Worm (Caenorhabditis elegans) whole organism, L1 larva: Measurements from ENCODE around the gene pmp-5.

Source experiments
- C16A3.4 ChIP-seq: fragments of 150-350 bp; optimal IDR thresholded peaks from 2 replicates; lab custom pipeline; 2014; ENCODE audit warnings: missing biosample characterization, missing genetic modification characterization
- Y116A8C.19 ChIP-seq: sonication (generic microtip); optimal IDR thresholded peaks from 2 replicates; lab custom pipeline; 2016; ENCODE audit warnings: missing compliant biosample characterization, missing genetic modification characterization, borderline replicate concordance
- aly-2 ChIP-seq: fragments of 150-350 bp; optimal IDR thresholded peaks from 2 replicates; lab custom pipeline; 2014; ENCODE audit warnings: missing biosample characterization, missing genetic modification characterization
- blmp-1 ChIP-seq: fragments of 150-350 bp; optimal IDR thresholded peaks from 2 replicates; lab custom pipeline; 2014; ENCODE audit warnings: missing biosample characterization, missing genetic modification characterization
- ceh-63 ChIP-seq: fragments of 200-800 bp; sonication (Bioruptor generic); optimal IDR thresholded peaks from 2 replicates; lab custom pipeline; 2018; ENCODE audit warnings: mild to moderate bottlenecking, missing genetic modification characterization, missing compliant biosample characterization
- ceh-88 ChIP-seq: fragments of 200-800 bp; sonication (Bioruptor generic); IDR thresholded peaks from 2 replicates; pipeline ENCODE4 v1.3.6; 2022; ENCODE audit warnings: missing genetic modification characterization, missing compliant biosample characterization
- ceh-90 ChIP-seq: sonication (generic microtip); optimal IDR thresholded peaks from 2 replicates; lab custom pipeline; 2016; ENCODE audit warnings: missing genetic modification characterization, missing compliant biosample characterization
- ces-1 ChIP-seq: fragments of 150-350 bp; optimal IDR thresholded peaks from 2 replicates; lab custom pipeline; 2014; ENCODE audit warnings: missing biosample characterization, missing genetic modification reagents, missing genetic modification characterization
- dsc-1 ChIP-seq: sonication (generic microtip); optimal IDR thresholded peaks from 2 replicates; lab custom pipeline; 2016; ENCODE audit warnings: mild to moderate bottlenecking, missing genetic modification characterization, missing compliant biosample characterization
- efl-1 ChIP-seq, 4 experiments: fragments of 150-350 bp; optimal IDR thresholded peaks in 3 of 4; peaks in 1 of 4; 1 replicate in 1 of 4; 2 replicates in 3 of 4; lab custom pipeline; 2014; ENCODE audit warnings: missing biosample characterization in 2 of 4, missing genetic modification characterization in 2 of 4, missing genetic modification reagents in 2 of 4
- egl-27 ChIP-seq, 2 experiments: fragments of 150-350 bp in 1 of 2; sonication (generic microtip); optimal IDR thresholded peaks; 3 replicates each; lab custom pipeline; 2017 to 2018; ENCODE audit warnings: missing biosample characterization in 2 of 2, missing genetic modification characterization in 2 of 2, missing genetic modification reagents in 2 of 2
- elt-2 ChIP-seq: sonication (generic microtip); optimal IDR thresholded peaks from 2 replicates; lab custom pipeline; 2016; ENCODE audit warnings: missing genetic modification characterization, mild to moderate bottlenecking, inconsistent platforms, missing compliant biosample characterization, missing genetic modification reagents
- elt-3 ChIP-seq, 6 experiments: fragments of 150-350 bp in 1 of 6; sonication (generic microtip); optimal IDR thresholded peaks; 2 replicates each; lab custom pipeline; 2017 to 2018; ENCODE audit warnings: missing biosample characterization in 6 of 6, missing genetic modification characterization in 6 of 6, inconsistent platforms in 1 of 6
- fkh-10 ChIP-seq: sonication (generic microtip); optimal IDR thresholded peaks from 2 replicates; lab custom pipeline; 2017; ENCODE audit warnings: missing biosample characterization, missing genetic modification reagents, missing genetic modification characterization
- fkh-4 ChIP-seq: sonication (generic microtip); optimal IDR thresholded peaks from 2 replicates; lab custom pipeline; 2016; ENCODE audit warnings: missing compliant biosample characterization, missing genetic modification characterization, borderline replicate concordance
- grh-1 ChIP-seq: fragments of 200-800 bp; sonication (Bioruptor generic); IDR thresholded peaks from 2 replicates; pipeline ENCODE4 v1.3.6; 2022; ENCODE audit warnings: missing genetic modification reagents, missing genetic modification characterization, missing compliant biosample characterization
- hlh-4 ChIP-seq: sonication (generic microtip); optimal IDR thresholded peaks from 2 replicates; lab custom pipeline; 2016; ENCODE audit warnings: mild to moderate bottlenecking, missing genetic modification characterization, missing compliant biosample characterization
- jun-1 ChIP-seq: fragments of 150-350 bp; optimal IDR thresholded peaks from 2 replicates; lab custom pipeline; 2014; ENCODE audit warnings: missing biosample characterization, missing genetic modification reagents, missing genetic modification characterization
- lin-13 ChIP-seq: fragments of 150-350 bp; optimal IDR thresholded peaks from 2 replicates; lab custom pipeline; 2014; ENCODE audit warnings: missing biosample characterization, missing genetic modification reagents, missing genetic modification characterization
- lin-14 ChIP-seq: fragments of 200-800 bp; sonication (Bioruptor generic); optimal IDR thresholded peaks from 2 replicates; lab custom pipeline; 2018; ENCODE audit warnings: mild to moderate bottlenecking, missing genetic modification characterization, moderate library complexity, missing compliant biosample characterization
- lin-15B ChIP-seq: fragments of 150-350 bp; sonication (generic microtip); optimal IDR thresholded peaks from 3 replicates; lab custom pipeline; 2014; ENCODE audit warnings: missing biosample characterization, missing genetic modification characterization
- lir-3 ChIP-seq: sonication (generic microtip); optimal IDR thresholded peaks from 2 replicates; lab custom pipeline; 2016; ENCODE audit warnings: mild to moderate bottlenecking, missing genetic modification characterization, moderate library complexity, missing compliant biosample characterization; ENCODE audit not compliant: poor library complexity
- nhr-11 ChIP-seq: fragments of 150-350 bp; optimal IDR thresholded peaks from 2 replicates; lab custom pipeline; 2014; ENCODE audit warnings: missing biosample characterization, missing genetic modification characterization
- nhr-12 ChIP-seq: sonication (generic microtip); optimal IDR thresholded peaks from 2 replicates; lab custom pipeline; 2017; ENCODE audit warnings: missing biosample characterization, missing genetic modification characterization
- nhr-20 ChIP-seq: sonication (generic microtip); optimal IDR thresholded peaks from 2 replicates; lab custom pipeline; 2016; ENCODE audit warnings: mild to moderate bottlenecking, missing genetic modification characterization, missing compliant biosample characterization
- nhr-237 ChIP-seq: fragments of 150-350 bp; optimal IDR thresholded peaks from 2 replicates; lab custom pipeline; 2014; ENCODE audit warnings: missing biosample characterization, missing genetic modification characterization
- nhr-84 ChIP-seq: sonication (generic microtip); optimal IDR thresholded peaks from 2 replicates; lab custom pipeline; 2017; ENCODE audit warnings: missing biosample characterization, missing genetic modification characterization
- nhr-85 ChIP-seq: sonication (generic microtip); peaks from one replicate; lab custom pipeline; 2016; ENCODE audit warnings: missing genetic modification characterization, inconsistent platforms, missing compliant biosample characterization
- nhr-90 ChIP-seq: sonication (generic microtip); optimal IDR thresholded peaks from 2 replicates; lab custom pipeline; 2016; ENCODE audit warnings: mild to moderate bottlenecking, missing genetic modification characterization, missing compliant biosample characterization; ENCODE audit not compliant: poor library complexity
- rnt-1 ChIP-seq: sonication (generic microtip); optimal IDR thresholded peaks from 2 replicates; lab custom pipeline; 2016; ENCODE audit warnings: mild to moderate bottlenecking, missing genetic modification characterization, moderate library complexity, missing compliant biosample characterization
- snu-23 ChIP-seq: sonication (generic microtip); optimal IDR thresholded peaks from 2 replicates; lab custom pipeline; 2016; ENCODE audit warnings: missing genetic modification characterization, missing compliant biosample characterization
- sox-4 ChIP-seq: sonication (generic microtip); optimal IDR thresholded peaks from 2 replicates; lab custom pipeline; 2016; ENCODE audit warnings: missing genetic modification characterization, missing compliant biosample characterization
- sup-37 ChIP-seq: fragments of 200-800 bp; sonication (Bioruptor generic); optimal IDR thresholded peaks from 2 replicates; lab custom pipeline; 2018; ENCODE audit warnings: mild to moderate bottlenecking, missing genetic modification characterization, missing compliant biosample characterization
- tbx-2 ChIP-seq: sonication (generic microtip); optimal IDR thresholded peaks from 2 replicates; lab custom pipeline; 2016; ENCODE audit warnings: missing genetic modification characterization, missing compliant biosample characterization
- unc-130 ChIP-seq: fragments of 150-350 bp; optimal IDR thresholded peaks from 2 replicates; lab custom pipeline; 2017; ENCODE audit warnings: missing biosample characterization, missing genetic modification characterization, inconsistent platforms
- unc-30 ChIP-seq: sonication (generic microtip); optimal IDR thresholded peaks from 2 replicates; lab custom pipeline; 2017; ENCODE audit warnings: missing biosample characterization, missing genetic modification characterization
- xbp-1 ChIP-seq: sonication (generic microtip); optimal IDR thresholded peaks from 2 replicates; lab custom pipeline; 2016; ENCODE audit warnings: missing genetic modification characterization, missing compliant biosample characterization
- zip-4 ChIP-seq: fragments of 200-800 bp; sonication (Bioruptor generic); optimal IDR thresholded peaks from 2 replicates; lab custom pipeline; 2018; ENCODE audit warnings: mild to moderate bottlenecking, missing genetic modification characterization, moderate library complexity, missing compliant biosample characterization

pmp-5 gene

ce11 chrV:6691813-6692351 lies 26.3 kb upstream of the pmp-5 start, which contains the start of gene mtl-1:
Gene mtl-1, minus strand, starts transcription at chrV:6691863.
- TF ChIP-seq efl-1 (optimal IDR thresholded peaks at IDR 0.05; lab: Kevin White, UChicago) = no peak
- peak in 1 of 2 experiments; percentile 39 for TF ChIP-seq efl-1 (GFP tag; optimal IDR thresholded peaks at IDR 0.05 in 1 of 2; lab: Kevin White, UChicago)
- TF ChIP-seq fkh-10 (GFP tag; lab: Kevin White, UChicago) = no peak
- TF ChIP-seq elt-2 (tag; lab: Kevin White, UChicago) = peak; percentile 53

- no peak for TF ChIP-seq ces-1 (GFP tag; lab: Kevin White, UChicago)
- no peak for TF ChIP-seq lin-15B (tag; lab: Kevin White, UChicago)
- no peak for TF ChIP-seq nhr-12 (tag; lab: Kevin White, UChicago)
- no peak for TF ChIP-seq sup-37 (GFP tag; lab: Kevin White, UChicago)
- peak; percentile 22 for TF ChIP-seq blmp-1 (tag; lab: Kevin White, UChicago)
- TF ChIP-seq elt-3 (tag; optimal IDR thresholded peaks at IDR 0.05; lab: Kevin White, UChicago) = peak in 1 of 6 experiments; percentile 7
- TF ChIP-seq jun-1 = no peak
Observed at ce11 chrV:6690075-6690474, 24.5 kb upstream of the pmp-5 start.

ce11 chrV:6688392-6688791 lies 22.8 kb upstream of the pmp-5 start, which contains the start of gene K11G9.5:
Gene K11G9.5, minus strand, starts transcription at chrV:6688492.
- TF ChIP-seq unc-30 (tag; lab: Kevin White, UChicago) (no peak), efl-1 (optimal IDR thresholded peaks at IDR 0.05; lab: Kevin White, UChicago) (no peak), efl-1 (GFP tag; optimal IDR thresholded peaks at IDR 0.05 in 1 of 2; lab: Kevin White, UChicago) (peak in 1 of 2 experiments; percentile 52), lir-3 (tag; lab: Kevin White, UChicago) (no peak), zip-4 (GFP tag; lab: Kevin White, UChicago) (no peak)

- TF ChIP-seq ceh-88 (GFP tag; lab: Robert Waterston, UW) = no peak
Observed at ce11 chrV:6685963-6686362, 20.4 kb upstream of the pmp-5 start.

- TF ChIP-seq nhr-237 (no peak), grh-1 (GFP tag; lab: Robert Waterston, UW) (no peak), tbx-2 (tag; lab: Kevin White, UChicago) (no peak), unc-130 (tag; lab: Kevin White, UChicago) (no peak), ces-1 (GFP tag; lab: Kevin White, UChicago) (no peak), xbp-1 (tag; lab: Kevin White, UChicago) (no peak), C16A3.4 (tag; lab: Kevin White, UChicago) (no peak), lin-14 (GFP tag; lab: Kevin White, UChicago) (no peak), rnt-1 (tag; lab: Kevin White, UChicago) (no peak), efl-1 (optimal IDR thresholded peaks at IDR 0.05; lab: Kevin White, UChicago) (no peak), efl-1 (GFP tag; optimal IDR thresholded peaks at IDR 0.05 in 1 of 2; lab: Kevin White, UChicago) (no peak), hlh-4 (tag; lab: Kevin White, UChicago) (no peak), nhr-90 (tag; lab: Kevin White, UChicago) (no peak), snu-23 (GFP tag; lab: Kevin White, UChicago) (no peak)
Observed at ce11 chrV:6685499-6685898, 19.9 kb upstream of the pmp-5 start.

ce11 chrV:6684541-6684940 lies 18.9 kb upstream of the pmp-5 start:
- TF ChIP-seq efl-1 (optimal IDR thresholded peaks at IDR 0.05; lab: Kevin White, UChicago) (no peak), efl-1 (GFP tag; optimal IDR thresholded peaks at IDR 0.05 in 1 of 2; lab: Kevin White, UChicago) (peak in 1 of 2 experiments; percentile 62), nhr-20 (no peak)

ce11 chrV:6683740-6684139 lies 18.1 kb upstream of the pmp-5 start:
- TF ChIP-seq ceh-90 (no peak), efl-1 (optimal IDR thresholded peaks at IDR 0.05; lab: Kevin White, UChicago) (no peak), efl-1 (GFP tag; optimal IDR thresholded peaks at IDR 0.05 in 1 of 2; lab: Kevin White, UChicago) (no peak), fkh-4 (tag; lab: Kevin White, UChicago) (no peak), fkh-10 (GFP tag; lab: Kevin White, UChicago) (no peak), egl-27 (tag; optimal IDR thresholded peaks at IDR 0.05; lab: Kevin White, UChicago) (no peak), nhr-11 (tag; lab: Kevin White, UChicago) (no peak), elt-3 (tag; optimal IDR thresholded peaks at IDR 0.05; lab: Kevin White, UChicago) (no peak), sox-4 (tag; lab: Kevin White, UChicago) (no peak), nhr-85 (tag; lab: Kevin White, UChicago) (no peak), nhr-20 (no peak), dsc-1 (no peak), aly-2 (tag; lab: Kevin White, UChicago) (no peak), grh-1 (GFP tag; lab: Robert Waterston, UW) (no peak), Y116A8C.19 (tag; lab: Kevin White, UChicago) (no peak), lin-13 (no peak), ceh-63 (GFP tag; lab: Kevin White, UChicago) (no peak), lir-3 (tag; lab: Kevin White, UChicago) (no peak), nhr-84 (tag; lab: Kevin White, UChicago) (no peak)
